Worm (Caenorhabditis elegans) whole organism, early embryonic: ENCODE data around the gene F41H10.4.

Source experiments
- B0310.2 ChIP-seq: sonication (generic microtip); optimal IDR thresholded peaks from 2 replicates; lab custom pipeline; 2016; ENCODE audit warnings: mild to moderate bottlenecking, missing genetic modification characterization, missing compliant biosample characterization
- F13C5.2 ChIP-seq: sonication (generic microtip); optimal IDR thresholded peaks from 2 replicates; lab custom pipeline; 2017; ENCODE audit warnings: mild to moderate bottlenecking, missing genetic modification characterization, inconsistent platforms, missing compliant biosample characterization
- aly-1 ChIP-seq: sonication (generic microtip); optimal IDR thresholded peaks from 2 replicates; lab custom pipeline; 2016; ENCODE audit warnings: missing genetic modification characterization, missing compliant biosample characterization
- ama-1 ChIP-seq: fragments of 150-350 bp; optimal IDR thresholded peaks from 2 replicates; lab custom pipeline; 2014
- ceh-13 ChIP-seq: fragments of 200-800 bp; sonication (Bioruptor generic); optimal IDR thresholded peaks from 2 replicates; lab custom pipeline; 2018; ENCODE audit warnings: mild to moderate bottlenecking, missing genetic modification characterization, missing compliant biosample characterization
- ceh-36 ChIP-seq: sonication (generic microtip); optimal IDR thresholded peaks from 2 replicates; lab custom pipeline; 2016; ENCODE audit warnings: missing genetic modification characterization, inconsistent platforms, missing compliant biosample characterization
- ets-7 ChIP-seq: sonication (generic microtip); optimal IDR thresholded peaks from 2 replicates; lab custom pipeline; 2016; ENCODE audit warnings: missing genotype, missing genetic modification characterization, missing compliant biosample characterization
- flt-1 ChIP-seq: fragments of 200-800 bp; sonication (Bioruptor generic); IDR thresholded peaks from 2 replicates; pipeline ENCODE4 v1.3.6; 2022; ENCODE audit warnings: missing genetic modification characterization, missing compliant biosample characterization
- hmbx-1 ChIP-seq: sonication (generic microtip); optimal IDR thresholded peaks from 2 replicates; lab custom pipeline; 2016; ENCODE audit warnings: mild to moderate bottlenecking, missing genetic modification characterization, missing compliant biosample characterization
- hmg-4 ChIP-seq: fragments of 200-800 bp; sonication (Bioruptor generic); optimal IDR thresholded peaks from 2 replicates; lab custom pipeline; 2018; ENCODE audit warnings: mild to moderate bottlenecking, missing genetic modification characterization, missing compliant biosample characterization
- hnd-1 ChIP-seq: sonication (generic microtip); optimal IDR thresholded peaks from 2 replicates; lab custom pipeline; 2016; ENCODE audit warnings: missing genetic modification characterization, missing compliant biosample characterization
- pes-1 ChIP-seq: fragments of 200-800 bp; sonication (Bioruptor generic); IDR thresholded peaks from 2 replicates; pipeline ENCODE4 v1.3.6; 2022; ENCODE audit warnings: missing genetic modification reagents, missing genetic modification characterization, missing compliant biosample characterization
- scrt-1 ChIP-seq: fragments of 200-800 bp; sonication (Bioruptor generic); IDR thresholded peaks from 2 replicates; pipeline ENCODE4 v1.3.6; 2022; ENCODE audit warnings: missing genetic modification characterization, missing compliant biosample characterization
- sea-1 ChIP-seq: fragments of 200-800 bp; sonication (Bioruptor generic); conservative IDR thresholded peaks from 2 replicates; pipeline ENCODE4 v1.3.6; 2022; ENCODE audit warnings: missing genetic modification characterization, missing compliant biosample characterization
- tbx-11 ChIP-seq: fragments of 200-800 bp; sonication (Bioruptor generic); IDR thresholded peaks from 2 replicates; pipeline ENCODE4 v1.3.6; 2022; ENCODE audit warnings: missing genetic modification characterization, missing compliant biosample characterization
- tbx-37 ChIP-seq: fragments of 200-800 bp; sonication (Bioruptor generic); conservative IDR thresholded peaks from 2 replicates; pipeline ENCODE4 v1.3.6; 2022; ENCODE audit warnings: missing genetic modification reagents, missing genetic modification characterization, missing compliant biosample characterization
- tra-4 ChIP-seq: sonication (generic microtip); optimal IDR thresholded peaks from 2 replicates; lab custom pipeline; 2017; ENCODE audit warnings: missing genetic modification characterization, missing compliant biosample characterization

F41H10.4 gene

DNA sequence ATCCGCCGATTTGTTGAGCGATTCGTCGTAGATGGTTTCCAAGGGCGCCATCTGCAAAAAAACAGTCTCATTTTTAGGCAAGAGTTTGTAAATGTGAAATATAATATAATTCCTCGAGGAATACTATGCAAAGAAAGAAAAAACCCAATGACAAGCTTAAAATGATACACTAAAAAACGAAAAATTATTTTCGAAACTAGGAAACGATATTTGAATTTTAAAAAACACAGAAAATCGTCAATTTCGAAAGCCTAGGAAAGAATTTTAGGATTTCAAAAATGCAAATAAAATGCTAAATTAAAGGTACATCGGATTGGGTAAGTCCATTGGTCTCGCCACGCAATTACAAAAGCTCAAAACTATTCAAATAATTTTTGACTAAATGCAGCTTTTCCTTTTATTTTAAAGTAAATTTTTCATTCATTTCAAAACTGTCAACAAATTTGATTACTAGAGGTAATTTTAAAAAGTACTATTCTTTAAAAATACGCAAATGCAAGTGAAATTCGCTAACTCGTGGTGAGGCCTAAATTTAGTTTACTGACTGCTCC lies 27.2 kb downstream of the F41H10.4 start, which contains the start of the genes htp-1 and ZK616.5:
TSS of gene htp-1 (minus strand) at position 51 of the 551 bp plus-strand sequence.
TSS of gene ZK616.5 (plus strand) at position 423 of the 551 bp plus-strand sequence.
- TF ChIP-seq sea-1 = no peak
- TF ChIP-seq ceh-13 (GFP tag; lab: Kevin White, UChicago) = no peak
- no peak for TF ChIP-seq ama-1 (lab: Kevin White, UChicago)
- no peak for TF ChIP-seq hnd-1 (tag; lab: Kevin White, UChicago)
- TF ChIP-seq ets-7 = no peak
- TF ChIP-seq B0310.2 (tag; lab: Kevin White, UChicago) = no peak

DNA sequence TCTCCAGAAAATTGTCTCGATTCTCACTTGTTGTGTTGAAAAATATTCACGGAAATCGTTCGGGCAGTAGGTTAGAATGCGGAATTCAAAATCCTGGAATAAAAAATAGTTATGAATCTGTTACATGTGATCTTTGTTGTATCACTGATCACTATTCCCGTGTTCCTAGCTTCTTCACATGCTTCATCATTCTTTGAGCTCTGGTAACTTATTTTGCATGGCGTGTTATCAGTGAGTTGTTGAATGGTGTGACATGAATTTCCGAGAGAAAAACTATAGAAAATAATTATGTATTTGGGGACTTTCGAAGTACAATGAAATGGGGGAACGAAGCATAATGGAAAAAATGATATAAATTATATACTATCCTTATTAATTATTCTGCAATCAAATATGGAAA lies 29.2 kb downstream of the F41H10.4 start:
- TF ChIP-seq tra-4 (tag; lab: Kevin White, UChicago) = no peak
- TF ChIP-seq hmg-4 (GFP tag; lab: Kevin White, UChicago) = no peak
- TF ChIP-seq sea-1 = no peak
- TF ChIP-seq ceh-13 (GFP tag; lab: Kevin White, UChicago) = no peak
- TF ChIP-seq hnd-1 (tag; lab: Kevin White, UChicago) = no peak
- no peak for TF ChIP-seq tbx-37 (GFP tag; lab: Robert Waterston, UW)
- no peak for TF ChIP-seq ceh-36 (tag; lab: Kevin White, UChicago)
- no peak for TF ChIP-seq aly-1
- no peak for TF ChIP-seq hmbx-1 (tag; lab: Kevin White, UChicago)
- no peak for TF ChIP-seq B0310.2 (tag; lab: Kevin White, UChicago)
- no peak for TF ChIP-seq F13C5.2
- no peak for TF ChIP-seq flt-1 (GFP tag; lab: Robert Waterston, UW)
- TF ChIP-seq pes-1 = no peak
- TF ChIP-seq ets-7 = no peak

DNA sequence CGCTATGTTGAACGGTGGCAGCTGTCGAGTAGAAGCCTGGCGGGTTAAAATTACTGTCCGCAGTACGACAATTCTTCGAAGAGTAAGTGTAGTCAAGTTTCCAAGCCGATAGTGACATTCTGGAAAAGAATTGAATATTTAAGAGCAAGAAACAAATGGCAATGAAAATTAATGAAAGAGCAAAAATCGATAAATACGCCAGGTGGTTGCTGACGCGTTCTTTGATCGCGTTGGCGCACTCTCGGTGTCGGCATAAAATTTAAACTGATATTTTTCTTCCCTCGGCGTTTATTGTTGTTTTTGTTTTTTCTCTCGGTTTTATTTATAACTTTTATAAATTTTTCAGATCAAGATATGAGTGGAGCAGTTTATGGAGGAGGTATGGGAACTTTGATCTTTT lies 30.3 kb downstream of the F41H10.4 start, which contains the start of the genes perm-3 and swsn-6:
TSS of gene perm-3 (minus strand) at position 118 of the 400 bp plus-strand sequence.
TSS of gene swsn-6 (plus strand) at position 347 of the 400 bp plus-strand sequence.
- TF ChIP-seq tra-4 (tag; lab: Kevin White, UChicago) = no peak
- TF ChIP-seq F13C5.2 = peak; percentile 20

DNA sequence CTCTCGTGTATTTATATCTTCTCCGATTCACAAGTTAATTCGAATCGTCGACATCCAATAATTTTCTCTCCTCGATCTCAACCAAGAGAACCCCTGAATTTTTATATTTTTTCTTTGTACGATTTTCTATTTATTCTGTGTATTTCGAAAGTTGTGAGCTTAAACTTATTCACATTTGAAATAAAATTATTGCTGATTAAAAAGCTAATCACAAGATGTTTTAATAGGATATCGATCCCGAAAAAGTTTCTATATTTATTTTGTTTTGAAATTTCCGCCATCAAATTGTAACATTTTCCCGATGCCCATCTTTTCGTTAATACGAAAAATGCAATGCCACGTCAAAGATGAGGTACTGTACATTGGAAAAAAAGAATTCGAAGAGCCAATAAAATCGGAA lies 32.4 kb downstream of the F41H10.4 start, which contains the start of gene ZK616.3:
TSS of gene ZK616.3 (plus strand) at position 301 of the 400 bp plus-strand sequence.
- TF ChIP-seq ets-7 (no peak), ceh-36 (tag; lab: Kevin White, UChicago) (no peak), B0310.2 (tag; lab: Kevin White, UChicago) (no peak), hmbx-1 (tag; lab: Kevin White, UChicago) (no peak), hmg-4 (GFP tag; lab: Kevin White, UChicago) (no peak), sea-1 (no peak), ama-1 (lab: Kevin White, UChicago) (no peak), tbx-37 (GFP tag; lab: Robert Waterston, UW) (no peak), flt-1 (GFP tag; lab: Robert Waterston, UW) (no peak), F13C5.2 (no peak), tbx-11 (no peak), pes-1 (no peak)

DNA sequence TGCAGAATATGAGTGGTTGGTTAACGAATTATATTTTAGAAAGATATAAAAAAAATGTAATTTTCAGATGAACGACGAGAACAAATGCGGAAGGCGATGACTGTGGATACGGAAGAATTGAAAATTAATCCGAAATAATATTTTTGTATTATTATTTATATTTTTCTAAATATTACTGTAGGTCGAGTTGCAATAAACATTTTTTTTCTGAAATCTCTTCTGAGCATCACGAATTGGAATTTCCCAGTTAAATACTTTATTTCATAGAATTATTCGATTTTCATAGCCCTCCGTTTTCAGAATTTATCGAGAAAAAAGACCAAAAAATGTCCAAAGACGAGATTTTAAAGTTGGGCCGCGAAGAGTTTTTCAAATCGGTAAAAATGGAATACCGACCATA lies 33.2 kb downstream of the F41H10.4 start, which contains the start of gene ZK616.2:
TSS of gene ZK616.2 (plus strand) at position 301 of the 400 bp plus-strand sequence.
- TF ChIP-seq scrt-1 (GFP tag; lab: Robert Waterston, UW) (no peak), F13C5.2 (no peak), ceh-36 (tag; lab: Kevin White, UChicago) (no peak), ceh-13 (GFP tag; lab: Kevin White, UChicago) (no peak), aly-1 (no peak), B0310.2 (tag; lab: Kevin White, UChicago) (no peak), tra-4 (tag; lab: Kevin White, UChicago) (no peak), ets-7 (no peak), hnd-1 (tag; lab: Kevin White, UChicago) (no peak), hmbx-1 (tag; lab: Kevin White, UChicago) (no peak), ama-1 (lab: Kevin White, UChicago) (no peak), tbx-37 (GFP tag; lab: Robert Waterston, UW) (no peak), tbx-11 (no peak), hmg-4 (GFP tag; lab: Kevin White, UChicago) (no peak), flt-1 (GFP tag; lab: Robert Waterston, UW) (no peak), pes-1 (no peak), sea-1 (no peak)

DNA sequence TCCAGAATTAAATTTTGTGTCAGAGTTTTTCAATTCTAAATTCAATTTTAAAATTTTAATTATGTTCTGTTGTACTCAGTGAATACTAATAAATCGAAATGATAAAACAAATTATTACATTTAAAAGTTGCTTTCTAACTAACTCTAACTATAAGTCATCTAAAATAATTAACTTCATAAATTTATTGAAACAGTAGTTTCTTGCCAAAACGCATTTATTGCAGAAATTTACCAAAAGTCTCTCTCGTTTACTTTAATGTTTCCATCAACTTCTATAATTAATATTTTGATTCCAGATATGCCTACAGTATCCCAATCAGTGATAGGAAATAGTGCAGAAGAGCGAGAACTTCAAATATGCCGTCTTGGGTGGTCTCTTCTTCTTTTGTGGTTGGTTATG lies 36.2 kb downstream of the F41H10.4 start, which contains the start of gene ZK616.1:
TSS of gene ZK616.1 (plus strand) at position 301 of the 400 bp plus-strand sequence.
- TF ChIP-seq B0310.2 (tag; lab: Kevin White, UChicago) = no peak
- no peak for TF ChIP-seq F13C5.2
- TF ChIP-seq tra-4 (tag; lab: Kevin White, UChicago) = no peak
- no peak for TF ChIP-seq pes-1
- no peak for TF ChIP-seq tbx-11
- no peak for TF ChIP-seq scrt-1 (GFP tag; lab: Robert Waterston, UW)
- no peak for TF ChIP-seq ceh-36 (tag; lab: Kevin White, UChicago)
- TF ChIP-seq ceh-13 (GFP tag; lab: Kevin White, UChicago) = no peak
- no peak for TF ChIP-seq tbx-37 (GFP tag; lab: Robert Waterston, UW)
- no peak for TF ChIP-seq aly-1
- TF ChIP-seq ama-1 (lab: Kevin White, UChicago) = no peak
- TF ChIP-seq hnd-1 (tag; lab: Kevin White, UChicago) = no peak

DNA sequence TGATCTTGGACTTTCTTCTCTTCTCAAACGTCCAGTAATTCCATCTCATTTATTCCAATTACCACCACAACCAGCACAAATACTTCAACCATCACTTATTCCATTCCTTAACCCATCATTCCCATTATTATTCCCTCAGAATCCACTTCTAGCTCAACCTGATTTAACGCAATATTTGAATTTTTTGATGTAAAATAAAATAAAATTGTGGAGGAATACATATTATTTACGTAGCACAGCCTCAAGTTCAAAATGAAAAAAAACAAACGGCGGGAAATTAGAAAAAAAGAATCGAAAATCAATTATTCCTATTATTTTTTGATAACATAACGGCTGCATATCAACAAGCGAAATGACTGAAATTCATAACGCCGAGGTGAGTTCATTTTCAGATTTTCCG lies 41.0 kb downstream of the F41H10.4 start, which contains the start of gene ZK616.61:
TSS of gene ZK616.61 (plus strand) at position 301 of the 400 bp plus-strand sequence.
- TF ChIP-seq F13C5.2 = no peak
- TF ChIP-seq ceh-13 (GFP tag; lab: Kevin White, UChicago) = no peak
- no peak for TF ChIP-seq tra-4 (tag; lab: Kevin White, UChicago)
- no peak for TF ChIP-seq pes-1
- no peak for TF ChIP-seq ceh-36 (tag; lab: Kevin White, UChicago)
- TF ChIP-seq sea-1 = no peak

DNA sequence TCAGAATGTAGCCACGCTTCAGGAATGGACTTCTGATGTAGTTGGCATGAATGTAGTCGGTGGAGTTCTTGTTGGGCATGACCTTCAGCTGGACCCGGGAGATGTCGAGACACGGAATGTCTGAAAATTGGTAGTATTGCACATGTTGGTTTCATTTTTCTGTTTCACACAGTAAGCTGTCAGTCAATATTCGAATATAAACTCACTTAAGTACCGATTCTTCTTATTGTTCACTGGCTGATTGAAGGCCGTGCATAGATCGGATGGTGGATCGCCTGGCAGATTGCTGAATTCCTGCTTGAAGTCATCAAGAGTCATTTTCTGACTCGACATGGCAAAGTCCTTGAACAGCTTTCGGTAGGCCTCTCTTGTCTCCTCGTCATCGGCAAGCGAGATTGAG lies 44.8 kb downstream of the F41H10.4 start:
- no peak for TF ChIP-seq tra-4 (tag; lab: Kevin White, UChicago)
- no peak for TF ChIP-seq flt-1 (GFP tag; lab: Robert Waterston, UW)
- no peak for TF ChIP-seq F13C5.2
- no peak for TF ChIP-seq hnd-1 (tag; lab: Kevin White, UChicago)
- no peak for TF ChIP-seq tbx-37 (GFP tag; lab: Robert Waterston, UW)
- no peak for TF ChIP-seq tbx-11
- TF ChIP-seq hmbx-1 (tag; lab: Kevin White, UChicago) = no peak
- no peak for TF ChIP-seq ets-7
- TF ChIP-seq ceh-13 (GFP tag; lab: Kevin White, UChicago) = no peak
- no peak for TF ChIP-seq sea-1
- TF ChIP-seq scrt-1 (GFP tag; lab: Robert Waterston, UW) = no peak
- no peak for TF ChIP-seq pes-1
- TF ChIP-seq aly-1 = no peak
- no peak for TF ChIP-seq ceh-36 (tag; lab: Kevin White, UChicago)
- TF ChIP-seq hmg-4 (GFP tag; lab: Kevin White, UChicago) = no peak
- TF ChIP-seq ama-1 (lab: Kevin White, UChicago) = no peak
- TF ChIP-seq B0310.2 (tag; lab: Kevin White, UChicago) = no peak
